Fruit fly (Drosophila melanogaster): Measurements from ENCODE around the gene CG2217.

The CG2217 gene

dm6 chr3R:30386759-30387437 lies 35.9 kb downstream of the CG2217 start (continued):
- TF ChIP-seq D19B (GFP tag; optimal IDR thresholded peaks at IDR 0.05) (no peak), Doc3 (GFP tag; IDR thresholded peaks at IDR 0.05; ENCODE audit: partially characterized antibody) (no peak), CG3065 (GFP tag; optimal IDR thresholded peaks at IDR 0.05) (no peak), bab2 (GFP tag; optimal IDR thresholded peaks at IDR 0.05) (no peak), CG7786 (GFP tag; optimal IDR thresholded peaks at IDR 0.05) (no peak), CG8388 (GFP tag; optimal IDR thresholded peaks at IDR 0.05) (no peak), nerfin-1 (tag; optimal IDR thresholded peaks at IDR 0.05) (peak; percentile 52), pnt (GFP tag; optimal IDR thresholded peaks at IDR 0.05) (no peak), CG4820 (GFP tag; optimal IDR thresholded peaks at IDR 0.05) (no peak), ham (GFP tag; IDR thresholded peaks at IDR 0.05) (no peak), crol (GFP tag; IDR thresholded peaks at IDR 0.05) (no peak; the same call in 1 of the 2 replicates), Mrtf (GFP tag; IDR thresholded peaks at IDR 0.05) (no peak), CG1792 (GFP tag; optimal IDR thresholded peaks at IDR 0.05) (no peak), TFAM (GFP tag; optimal IDR thresholded peaks at IDR 0.05) (no peak), MESR4 (GFP tag; optimal IDR thresholded peaks at IDR 0.05) (no peak), cas (GFP tag; IDR thresholded peaks at IDR 0.05) (no peak), tll (GFP tag; optimal IDR thresholded peaks at IDR 0.05) (no peak), da (GFP tag; optimal IDR thresholded peaks at IDR 0.05) (no peak), mld (GFP tag; IDR thresholded peaks at IDR 0.05; ENCODE audit: partially characterized antibody) (no peak), fd102C (GFP tag; optimal IDR thresholded peaks at IDR 0.05) (no peak), chinmo (GFP tag; IDR thresholded peaks at IDR 0.05; ENCODE audit: partially characterized antibody) (peak; percentile 81; the same call in 2 of the 4 replicates), CG2678 (tag; optimal IDR thresholded peaks at IDR 0.05) (no peak), CG2875 (GFP tag; optimal IDR thresholded peaks at IDR 0.05) (no peak), CG6683 (GFP tag; optimal IDR thresholded peaks at IDR 0.05) (no peak), CG1603 (tag; optimal IDR thresholded peaks at IDR 0.05) (no peak), ftz-f1 (GFP tag; optimal IDR thresholded peaks at IDR 0.05) (no peak), vnd (GFP tag; IDR thresholded peaks at IDR 0.05; ENCODE audit: partially characterized antibody) (no peak), CG12071 (GFP tag; optimal IDR thresholded peaks at IDR 0.05) (no peak), ci (GFP tag; IDR thresholded peaks at IDR 0.05) (0 out of 3 replicates have a peak, but pooled peaks have one; percentile 28), bigmax (GFP tag; optimal IDR thresholded peaks at IDR 0.05) (no peak), Gsc (GFP tag; IDR thresholded peaks at IDR 0.05) (no peak), fu2 (GFP tag; optimal IDR thresholded peaks at IDR 0.05) (no peak), sob (GFP tag; IDR thresholded peaks at IDR 0.05) (no peak), phol (tag; optimal IDR thresholded peaks at IDR 0.05) (peak; percentile 43), tup (GFP tag; optimal IDR thresholded peaks at IDR 0.05) (no peak), CG10462 (GFP tag; optimal IDR thresholded peaks at IDR 0.05) (peak; percentile 75), Oli (tag; optimal IDR thresholded peaks at IDR 0.05) (no peak), Lpt (GFP tag; optimal IDR thresholded peaks at IDR 0.05) (no peak), CG6813 (GFP tag; optimal IDR thresholded peaks at IDR 0.05) (no peak), CG4404 (GFP tag; IDR thresholded peaks at IDR 0.05) (no peak), kay (GFP tag; optimal IDR thresholded peaks at IDR 0.05) (no peak), Sry-β (GFP tag; optimal IDR thresholded peaks at IDR 0.05) (no peak), CG15479 (GFP tag; optimal IDR thresholded peaks at IDR 0.05) (peak; percentile 82), gro (GFP tag; optimal IDR thresholded peaks at IDR 0.05) (no peak), gem (tag; optimal IDR thresholded peaks at IDR 0.05) (no peak), CG18011 (GFP tag; optimal IDR thresholded peaks at IDR 0.05) (no peak), Med (GFP tag) (peak; percentile 61), CG14050 (GFP tag; IDR thresholded peaks at IDR 0.05) (no peak), CG10209 (GFP tag; optimal IDR thresholded peaks at IDR 0.05) (no peak)
